Worm (Caenorhabditis elegans) whole organism, L3 larva: ENCODE measurements around the gene snap-29.

Source experiments
- ama-1 ChIP-seq: fragments of 150-350 bp; optimal IDR thresholded peaks from 2 replicates; lab custom pipeline; 2018
- ceh-82 ChIP-seq: fragments of 150-350 bp; optimal IDR thresholded peaks from 2 replicates; lab custom pipeline; 2014; ENCODE audit warnings: missing biosample characterization, missing genetic modification characterization
- fos-1 ChIP-seq: fragments of 150-350 bp; optimal IDR thresholded peaks from 2 replicates; lab custom pipeline; 2014; ENCODE audit warnings: missing biosample characterization, missing genetic modification characterization
- mdl-1 ChIP-seq: fragments of 150-350 bp; optimal IDR thresholded peaks from 2 replicates; lab custom pipeline; 2014; ENCODE audit warnings: missing biosample characterization, missing genetic modification characterization
- nfya-1 ChIP-seq: sonication (generic microtip); optimal IDR thresholded peaks from 2 replicates; lab custom pipeline; 2017; ENCODE audit warnings: missing genetic modification characterization, mild to moderate bottlenecking, missing compliant biosample characterization, antibody characterized with exemption, moderate library complexity; ENCODE audit not compliant: insufficient read depth
- nhr-67 ChIP-seq: fragments of 150-350 bp; optimal IDR thresholded peaks from 2 replicates; lab custom pipeline; 2014; ENCODE audit warnings: missing biosample characterization, missing genetic modification characterization
- pha-4 ChIP-seq: fragments of 150-350 bp; optimal IDR thresholded peaks from 2 replicates; lab custom pipeline; 2014; ENCODE audit warnings: missing biosample characterization, missing genetic modification reagents, missing genetic modification characterization
- unc-39 ChIP-seq: sonication (generic microtip); optimal IDR thresholded peaks from 4 replicates; lab custom pipeline; 2017; ENCODE audit warnings: missing biosample characterization, missing genetic modification characterization

DNA sequence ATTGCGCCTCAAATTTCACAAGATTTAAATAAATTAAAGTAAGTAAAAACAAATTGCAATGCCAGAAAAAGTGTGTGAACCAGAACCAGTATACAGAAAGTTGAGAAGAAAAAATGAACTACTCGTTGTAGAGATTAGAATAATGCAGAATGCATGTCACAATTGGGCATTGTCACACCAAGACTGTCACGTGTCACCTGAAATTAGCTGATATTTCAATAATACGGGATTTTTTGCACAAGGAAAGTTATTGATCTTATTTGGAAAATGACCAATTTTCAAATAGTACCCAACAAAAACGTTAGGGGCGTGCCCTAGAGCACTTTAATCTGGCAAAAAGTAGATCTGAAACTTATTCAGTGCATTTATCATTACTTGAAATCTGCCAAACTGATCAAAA is 34.1 kb upstream of the snap-29 start:
- TF ChIP-seq unc-39 (tag; lab: Kevin White, UChicago) (no peak), ama-1 (no peak), mdl-1 (tag; lab: Kevin White, UChicago) (no peak), fos-1 (no peak), nfya-1 (no peak), pha-4 (tag; lab: Kevin White, UChicago) (no peak), ceh-82 (tag; lab: Kevin White, UChicago) (no peak), nhr-67 (tag; lab: Kevin White, UChicago) (no peak)
